Fruit fly (Drosophila melanogaster): ENCODE results near the gene futsch.

The futsch gene

dm6 chrX:1454837-1455236 lies 46.0 kb downstream of the futsch start:
- TF ChIP-seq Scr (GFP tag; IDR thresholded peaks at IDR 0.05; ENCODE audit: partially characterized antibody): peak; percentile 34; the same call in 1 of the 2 replicates
- TF ChIP-seq CG31224 (GFP tag; IDR thresholded peaks at IDR 0.05): peak; percentile 8; the same call in 1 of the 2 replicates
- TF ChIP-seq amos (GFP tag; IDR thresholded peaks at IDR 0.05; ENCODE audit: partially characterized antibody): 0 out of 2 replicates have a peak, but pooled peaks have one; percentile 25
- peak; percentile 38 for TF ChIP-seq BEAF-32 (GFP tag; optimal IDR thresholded peaks at IDR 0.05)
- TF ChIP-seq Dll (GFP tag; IDR thresholded peaks at IDR 0.05; ENCODE audit: partially characterized antibody): peak; percentile 53; the same call in 1 of the 4 replicates
- TF ChIP-seq NfI (GFP tag; optimal IDR thresholded peaks at IDR 0.05): no peak
- 0 out of 2 replicates have a peak, but pooled peaks have one; percentile 21 for TF ChIP-seq sna (GFP tag; IDR thresholded peaks at IDR 0.05; ENCODE audit: partially characterized antibody)
- 0 out of 3 replicates have a peak, but pooled peaks have one; percentile 19 for TF ChIP-seq row (GFP tag; IDR thresholded peaks at IDR 0.05)
- TF ChIP-seq CG14965 (GFP tag; optimal IDR thresholded peaks at IDR 0.05; ENCODE audit: borderline replicate concordance): no peak

- TF ChIP-seq zfh2 (GFP tag; optimal IDR thresholded peaks at IDR 0.05) (no peak), CG17829 (tag; optimal IDR thresholded peaks at IDR 0.05) (no peak), CG2129 (GFP tag; IDR thresholded peaks at IDR 0.05; ENCODE audit: partially characterized antibody) (no peak), Asciz (GFP tag; optimal IDR thresholded peaks at IDR 0.05) (no peak), fru (optimal IDR thresholded peaks at IDR 0.05) (no peak), Dfd (GFP tag; optimal IDR thresholded peaks at IDR 0.05) (no peak), luna (GFP tag; optimal IDR thresholded peaks at IDR 0.05) (no peak), gsb (GFP tag; IDR thresholded peaks at IDR 0.05) (no peak), Dip2 (GFP tag; IDR thresholded peaks at IDR 0.05) (no peak), B-H1 (GFP tag; IDR thresholded peaks at IDR 0.05) (no peak), CG33213 (GFP tag; optimal IDR thresholded peaks at IDR 0.05) (no peak), MTF-1 (GFP tag; optimal IDR thresholded peaks at IDR 0.05; ENCODE audit: borderline replicate concordance) (no peak), org-1 (GFP tag; optimal IDR thresholded peaks at IDR 0.05) (no peak), CG32532 (GFP tag; IDR thresholded peaks at IDR 0.05) (no peak), Xbp1 (GFP tag; optimal IDR thresholded peaks at IDR 0.05) (no peak), unc-4 (GFP tag; IDR thresholded peaks at IDR 0.05; ENCODE audit: partially characterized antibody) (no peak), CG6689 (GFP tag; IDR thresholded peaks at IDR 0.05) (no peak), Sry-β (GFP tag; optimal IDR thresholded peaks at IDR 0.05) (no peak), Sry-δ (GFP tag; optimal IDR thresholded peaks at IDR 0.05) (no peak), Xrp1 (GFP tag; IDR thresholded peaks at IDR 0.05) (no peak)
These were observed 48.1 kb downstream of the futsch start, which contains the start of gene CG14785 for dm6 chrX:1456954-1457353. CG14785 (minus strand) TSS chrX:1457054.

dm6 chrX:1460278-1460872 lies 51.5 kb downstream of the futsch start, which contains the start of gene Lrpprc2:
Lrpprc2 (minus strand) TSS chrX:1460617.
- TF ChIP-seq unc-4 (GFP tag; IDR thresholded peaks at IDR 0.05; ENCODE audit: partially characterized antibody): peak; percentile 35; the same call in 1 of the 2 replicates
- no peak for TF ChIP-seq pb (GFP tag; optimal IDR thresholded peaks at IDR 0.05)
- TF ChIP-seq dpn (GFP tag; optimal IDR thresholded peaks at IDR 0.05): no peak
- TF ChIP-seq Dref (GFP tag; IDR thresholded peaks at IDR 0.05): peak; percentile 63
- peak; percentile 80 for TF ChIP-seq Ets97D (GFP tag; optimal IDR thresholded peaks at IDR 0.05)
- TF ChIP-seq kni (GFP tag; optimal IDR thresholded peaks at IDR 0.05): peak; percentile 12
- no peak for TF ChIP-seq NFAT (GFP tag; IDR thresholded peaks at IDR 0.05)
- TF ChIP-seq CG11093 (GFP tag; IDR thresholded peaks at IDR 0.05): no peak
- TF ChIP-seq crp (GFP tag; optimal IDR thresholded peaks at IDR 0.05): peak; percentile 4 to 90
- TF ChIP-seq HLH3B (GFP tag; IDR thresholded peaks at IDR 0.05): no peak
- TF ChIP-seq vvl (GFP tag; IDR thresholded peaks at IDR 0.05): 0 out of 2 replicates have a peak, but pooled peaks have one; percentile 17
- TF ChIP-seq MBD-R2 (GFP tag; IDR thresholded peaks at IDR 0.05): peak; percentile 85
- TF ChIP-seq phol (tag; optimal IDR thresholded peaks at IDR 0.05): peak; percentile 12
- peak; percentile 24 for TF ChIP-seq NfI (GFP tag; optimal IDR thresholded peaks at IDR 0.05)
- peak; percentile 16 for TF ChIP-seq CG10431 (GFP tag; optimal IDR thresholded peaks at IDR 0.05)
- peak; percentile 52; the same call in 1 of the 3 replicates for TF ChIP-seq CG34422 (GFP tag; IDR thresholded peaks at IDR 0.05)
- peak; percentile 59 for TF ChIP-seq Dp (GFP tag; optimal IDR thresholded peaks at IDR 0.05)
- peak; percentile 23; the same call in 1 of the 2 replicates for TF ChIP-seq Adf1 (GFP tag; IDR thresholded peaks at IDR 0.05)
- peak; percentile 28 for TF ChIP-seq CG34376 (GFP tag; optimal IDR thresholded peaks at IDR 0.05)
- TF ChIP-seq CG17912 (GFP tag; optimal IDR thresholded peaks at IDR 0.05): peak; percentile 28
- peak; percentile 72 for TF ChIP-seq E2f2 (GFP tag; IDR thresholded peaks at IDR 0.05)

Measured in whole organism, embryonic.